Fruit fly (Drosophila melanogaster) whole organism, embryonic: ENCODE results near the gene CG32413.

ENCODE experiments used
- Adf1 ChIP-seq: fragments of 200-800 bp; sonication (Bioruptor generic); IDR thresholded peaks from 2 replicates; pipeline ENCODE4 v1.3.6; 2022; ENCODE audit warnings: missing biosample characterization, missing genetic modification characterization
- Atf3 ChIP-seq: fragments of 200-800 bp; sonication (Bioruptor generic); optimal IDR thresholded peaks from 3 replicates; lab custom pipeline; 2016; ENCODE audit warnings: missing biosample characterization, missing genetic modification characterization
- B-H1 ChIP-seq: fragments of 200-800 bp; sonication (Bioruptor generic); IDR thresholded peaks from 3 replicates; pipeline ENCODE4 v1.3.6; 2022; ENCODE audit warnings: missing biosample characterization, missing genetic modification characterization
- CG10209 ChIP-seq: fragments of 200-800 bp; sonication (Bioruptor generic); optimal IDR thresholded peaks from 3 replicates; lab custom pipeline; 2017; ENCODE audit warnings: missing biosample characterization, mild to moderate bottlenecking, missing genetic modification characterization, missing genetic modification reagents
- CG10274 ChIP-seq: fragments of 200-800 bp; sonication (Bioruptor generic); optimal IDR thresholded peaks from 3 replicates; lab custom pipeline; 2017; ENCODE audit warnings: missing biosample characterization, mild to moderate bottlenecking, missing genetic modification characterization
- CG11696 ChIP-seq: fragments of 200-800 bp; sonication (Bioruptor generic); IDR thresholded peaks from 2 replicates; pipeline ENCODE4 v1.3.6; 2022; ENCODE audit warnings: missing biosample characterization, missing genetic modification characterization
- CG12071 ChIP-seq: fragments of 200-800 bp; sonication (Bioruptor generic); optimal IDR thresholded peaks from 3 replicates; lab custom pipeline; 2018; ENCODE audit warnings: missing biosample characterization, mild to moderate bottlenecking, missing genetic modification characterization
- CG12744 ChIP-seq: fragments of 200-800 bp; sonication (Bioruptor generic); optimal IDR thresholded peaks from 2 replicates; lab custom pipeline; 2016; ENCODE audit warnings: missing biosample characterization, missing genetic modification characterization
- CG13287 ChIP-seq: fragments of 200-800 bp; sonication (Bioruptor generic); IDR thresholded peaks from 2 replicates; pipeline ENCODE4 v1.3.6; 2022; ENCODE audit warnings: missing biosample characterization, missing genetic modification characterization; ENCODE audit not compliant: partially characterized antibody
- CG14710 ChIP-seq: fragments of 200-800 bp; sonication (Bioruptor generic); optimal IDR thresholded peaks from 3 replicates; lab custom pipeline; 2019; ENCODE audit warnings: missing biosample characterization, mild to moderate bottlenecking, missing genetic modification characterization, moderate library complexity
- CG15011 ChIP-seq: fragments of 200-800 bp; sonication (Bioruptor generic); optimal IDR thresholded peaks from 3 replicates; lab custom pipeline; 2018; ENCODE audit warnings: missing biosample characterization, mild to moderate bottlenecking, missing genetic modification characterization
- CG15479 ChIP-seq: fragments of 200-800 bp; sonication (Bioruptor generic); optimal IDR thresholded peaks from 3 replicates; lab custom pipeline; 2019; ENCODE audit warnings: missing biosample characterization, mild to moderate bottlenecking, missing genetic modification characterization, moderate library complexity
- CG15514 ChIP-seq: fragments of 200-800 bp; sonication (Bioruptor generic); optimal IDR thresholded peaks from 3 replicates; lab custom pipeline; 2017; ENCODE audit warnings: missing biosample characterization, missing genetic modification characterization, mild to moderate bottlenecking, moderate library complexity, missing genetic modification reagents
- CG16813 ChIP-seq: fragments of 200-800 bp; sonication (Bioruptor generic); IDR thresholded peaks from 3 replicates; pipeline ENCODE4 v1.3.6; 2022; ENCODE audit warnings: missing biosample characterization, missing genetic modification characterization; ENCODE audit not compliant: partially characterized antibody
- CG17186 ChIP-seq: fragments of 200-800 bp; sonication (Bioruptor generic); optimal IDR thresholded peaks from 3 replicates; lab custom pipeline; 2017; ENCODE audit warnings: missing biosample characterization, missing genetic modification reagents, missing genetic modification characterization
- CG17612 ChIP-seq: fragments of 200-800 bp; sonication (Bioruptor generic); IDR thresholded peaks from 2 replicates; pipeline ENCODE4 v1.3.6; 2022; ENCODE audit warnings: missing biosample characterization, missing genetic modification characterization
- CG18476 ChIP-seq: fragments of 200-800 bp; sonication (Bioruptor generic); optimal IDR thresholded peaks from 2 replicates; lab custom pipeline; 2016; ENCODE audit warnings: missing biosample characterization, mild to moderate bottlenecking, missing genetic modification characterization
- CG4328 ChIP-seq: fragments of 200-800 bp; sonication (Bioruptor generic); optimal IDR thresholded peaks from 3 replicates; lab custom pipeline; 2017; ENCODE audit warnings: missing biosample characterization, missing genetic modification reagents, missing genetic modification characterization
- CG6791 ChIP-seq: fragments of 200-800 bp; sonication (Bioruptor generic); IDR thresholded peaks from 3 replicates; pipeline ENCODE4 v1.3.6; 2022; ENCODE audit warnings: missing biosample characterization, missing genetic modification characterization; ENCODE audit not compliant: partially characterized antibody
- CG7556 ChIP-seq: fragments of 200-800 bp; sonication (Bioruptor generic); optimal IDR thresholded peaks from 2 replicates; lab custom pipeline; 2017; ENCODE audit warnings: missing biosample characterization, mild to moderate bottlenecking, missing genetic modification characterization
- CG8290 ChIP-seq, 3 experiments: fragments of 200-800 bp; sonication (Bioruptor generic); optimal IDR thresholded peaks; 2 replicates each; lab custom pipeline; 2016 to 2019; ENCODE audit warnings: missing biosample characterization in 3 of 3, missing genetic modification characterization in 3 of 3, mild to moderate bottlenecking in 2 of 3, moderate library complexity in 1 of 3
- CG9215 ChIP-seq: fragments of 200-800 bp; sonication (Bioruptor generic); IDR thresholded peaks from 2 replicates; pipeline ENCODE4 v1.3.6; 2022; ENCODE audit warnings: missing biosample characterization, missing genetic modification characterization
- CG9727 ChIP-seq: fragments of 200-800 bp; sonication (Bioruptor generic); optimal IDR thresholded peaks from 3 replicates; lab custom pipeline; 2017; ENCODE audit warnings: missing biosample characterization, mild to moderate bottlenecking, missing genetic modification characterization
- Ets97D ChIP-seq: fragments of 200-800 bp; sonication (Bioruptor generic); optimal IDR thresholded peaks from 3 replicates; lab custom pipeline; 2016; ENCODE audit warnings: missing biosample characterization, missing genetic modification characterization
- Gsc ChIP-seq: fragments of 200-800 bp; sonication (Bioruptor generic); IDR thresholded peaks from 2 replicates; pipeline ENCODE4 v1.3.6; 2022; ENCODE audit warnings: missing biosample characterization, missing genetic modification characterization
- HLH4C ChIP-seq: fragments of 200-800 bp; sonication (Bioruptor generic); IDR thresholded peaks from 3 replicates; pipeline ENCODE4 v1.3.6; 2022; ENCODE audit warnings: missing biosample characterization, missing genetic modification characterization; ENCODE audit not compliant: partially characterized antibody
- HLHmδ ChIP-seq: fragments of 200-800 bp; sonication (Bioruptor generic); optimal IDR thresholded peaks from 2 replicates; lab custom pipeline; 2018; ENCODE audit warnings: missing biosample characterization, mild to moderate bottlenecking, missing genetic modification characterization, moderate library complexity
- Hey ChIP-seq: fragments of 200-800 bp; sonication (Bioruptor generic); optimal IDR thresholded peaks from 3 replicates; lab custom pipeline; 2018; ENCODE audit warnings: missing biosample characterization, mild to moderate bottlenecking, missing genetic modification characterization
- Hmx ChIP-seq: fragments of 200-800 bp; sonication (Bioruptor generic); optimal IDR thresholded peaks from 2 replicates; lab custom pipeline; 2016; ENCODE audit warnings: missing biosample characterization, missing genetic modification characterization
- Lpt ChIP-seq: fragments of >200 bp; optimal IDR thresholded peaks from 2 replicates; lab custom pipeline; 2018; ENCODE audit warnings: missing biosample characterization, missing genetic modification characterization
- Mrtf ChIP-seq: fragments of 200-800 bp; sonication (Bioruptor generic); IDR thresholded peaks from 3 replicates; pipeline ENCODE4 v1.3.6; 2022; ENCODE audit warnings: missing biosample characterization, missing genetic modification characterization
- Usf ChIP-seq: fragments of 200-800 bp; sonication (Bioruptor generic); optimal IDR thresholded peaks from 2 replicates; lab custom pipeline; 2017; ENCODE audit warnings: missing genotype, missing biosample characterization, missing genetic modification characterization
- Xbp1 ChIP-seq: fragments of 200-800 bp; sonication (Bioruptor generic); optimal IDR thresholded peaks from 3 replicates; lab custom pipeline; 2016; ENCODE audit warnings: missing biosample characterization, mild to moderate bottlenecking, missing genetic modification characterization
- bab2 ChIP-seq: fragments of 200-800 bp; sonication (Bioruptor generic); optimal IDR thresholded peaks from 2 replicates; lab custom pipeline; 2016; ENCODE audit warnings: missing biosample characterization, missing genetic modification characterization
- bsh ChIP-seq, 2 experiments: fragments of 200-800 bp; sonication (Bioruptor generic); optimal IDR thresholded peaks; 2 replicates each; lab custom pipeline; 2017 to 2018; ENCODE audit warnings: mild to moderate bottlenecking in 2 of 2, missing biosample characterization in 2 of 2, missing genetic modification characterization in 2 of 2, moderate library complexity in 1 of 2
- chn ChIP-seq: fragments of 200-800 bp; sonication (Bioruptor generic); optimal IDR thresholded peaks from 2 replicates; lab custom pipeline; 2016; ENCODE audit warnings: missing biosample characterization, missing genetic modification characterization
- crp ChIP-seq, 2 experiments: fragments of 200-800 bp; sonication (Bioruptor generic); optimal IDR thresholded peaks; 2 replicates in 1 of 2; 3 replicates in 1 of 2; lab custom pipeline; 2017; ENCODE audit warnings: missing biosample characterization in 2 of 2, missing genetic modification characterization in 2 of 2, mild to moderate bottlenecking in 1 of 2, moderate library complexity in 1 of 2
- emc ChIP-seq: fragments of 200-800 bp; sonication (Bioruptor generic); optimal IDR thresholded peaks from 2 replicates; lab custom pipeline; 2016; ENCODE audit warnings: missing biosample characterization, missing genetic modification characterization
- ewg ChIP-seq: fragments of 200-800 bp; sonication (Bioruptor generic); optimal IDR thresholded peaks from 3 replicates; lab custom pipeline; 2017; ENCODE audit warnings: mild to moderate bottlenecking, missing biosample characterization, missing genetic modification reagents, missing genetic modification characterization
- fd3F ChIP-seq: fragments of 200-800 bp; sonication (Bioruptor generic); optimal IDR thresholded peaks from 2 replicates; lab custom pipeline; 2018; ENCODE audit warnings: missing biosample characterization, mild to moderate bottlenecking, missing genetic modification characterization, moderate library complexity
- gem ChIP-seq: fragments of 200-800 bp; sonication (Bioruptor generic); optimal IDR thresholded peaks from 2 replicates; lab custom pipeline; 2019; ENCODE audit warnings: missing biosample characterization, mild to moderate bottlenecking, missing genetic modification characterization, moderate library complexity
- ham ChIP-seq: fragments of 200-800 bp; sonication (Bioruptor generic); IDR thresholded peaks from 2 replicates; pipeline ENCODE4 v1.3.6; 2022; ENCODE audit warnings: missing biosample characterization, missing genetic modification characterization
- ken ChIP-seq: fragments of 200-800 bp; sonication (Bioruptor generic); IDR thresholded peaks from 3 replicates; pipeline ENCODE4 v1.3.6; 2022; ENCODE audit warnings: missing biosample characterization, missing genetic modification characterization
- maf-S ChIP-seq: fragments of 200-800 bp; sonication (Bioruptor generic); optimal IDR thresholded peaks from 2 replicates; lab custom pipeline; 2016; ENCODE audit warnings: missing biosample characterization, missing genetic modification characterization
- mirr ChIP-seq: fragments of 200-800 bp; sonication (Bioruptor generic); optimal IDR thresholded peaks from 3 replicates; lab custom pipeline; 2018; ENCODE audit warnings: missing biosample characterization, mild to moderate bottlenecking, missing genetic modification characterization
- nerfin-2 ChIP-seq: fragments of 200-800 bp; sonication (Bioruptor generic); IDR thresholded peaks from 2 replicates; pipeline ENCODE4 v1.3.6; 2022; ENCODE audit warnings: missing biosample characterization, missing genetic modification characterization; ENCODE audit not compliant: partially characterized antibody
- phol ChIP-seq: fragments of 200-800 bp; sonication (Bioruptor generic); optimal IDR thresholded peaks from 3 replicates; lab custom pipeline; 2018; ENCODE audit warnings: missing biosample characterization, mild to moderate bottlenecking, missing genetic modification characterization, moderate library complexity
- sens ChIP-seq: fragments of 200-800 bp; sonication (Bioruptor generic); peaks from one replicate; lab custom pipeline; 2016; ENCODE audit warnings: missing biosample characterization, missing genetic modification characterization
- shn ChIP-seq: fragments of 200-800 bp; sonication (Bioruptor generic); optimal IDR thresholded peaks from 3 replicates; lab custom pipeline; 2016; ENCODE audit warnings: missing biosample characterization, missing genetic modification characterization
- vvl ChIP-seq: fragments of 200-800 bp; sonication (Bioruptor generic); IDR thresholded peaks from 2 replicates; pipeline ENCODE4 v1.3.6; 2022; ENCODE audit warnings: missing biosample characterization, missing genetic modification characterization
- z ChIP-seq: fragments of 200-800 bp; sonication (Bioruptor generic); IDR thresholded peaks from 3 replicates; pipeline ENCODE4 v1.3.6; 2022; ENCODE audit warnings: missing biosample characterization, missing genetic modification characterization

The CG32413 gene

DNA sequence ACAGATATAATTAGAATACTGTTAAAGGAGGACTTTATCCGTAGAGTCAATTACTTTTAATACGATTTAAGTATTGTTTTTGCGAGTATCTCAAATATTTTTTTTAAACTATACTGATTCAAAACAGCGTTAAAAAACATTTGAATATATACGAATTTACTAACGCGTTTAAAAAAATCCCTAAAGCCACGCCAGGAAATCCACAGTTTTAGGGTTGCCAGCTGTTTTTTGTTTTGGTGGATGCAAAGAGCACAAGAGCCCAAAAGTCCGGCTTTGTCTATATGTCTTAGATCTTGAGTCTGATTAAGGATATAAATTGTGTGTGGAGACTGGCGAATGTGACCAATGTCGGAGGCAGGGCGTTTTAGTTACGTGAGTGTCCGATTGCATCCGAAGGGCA, 23.7 kb upstream of the CG32413 start (continued):
- TF ChIP-seq Atf3 = no peak
- TF ChIP-seq vvl (GFP tag; lab: Robert Waterston, UW) = no peak
- TF ChIP-seq Xbp1 (GFP tag; lab: Kevin White, UChicago) = no peak
- no peak for TF ChIP-seq CG16813 (GFP tag; lab: Robert Waterston, UW)
- no peak for TF ChIP-seq CG6791 (GFP tag; lab: Robert Waterston, UW)
- TF ChIP-seq phol = peak; percentile 24
- no peak for TF ChIP-seq maf-S (GFP tag; lab: Kevin White, UChicago)
- no peak for TF ChIP-seq CG4328 (GFP tag; lab: Kevin White, UChicago)
- TF ChIP-seq HLH4C = no peak
- TF ChIP-seq CG17612 (GFP tag; lab: Robert Waterston, UW) = no peak
- no peak for TF ChIP-seq Lpt (GFP tag; lab: Kevin White, UChicago)
- no peak for TF ChIP-seq CG15011 (GFP tag; lab: Kevin White, UChicago)
- no peak for TF ChIP-seq CG11696
- peak; percentile 87 for TF ChIP-seq CG15514
- TF ChIP-seq CG17186 (GFP tag; lab: Kevin White, UChicago) = no peak
- no peak for TF ChIP-seq CG15479 (GFP tag; lab: Kevin White, UChicago)
- TF ChIP-seq bsh (GFP tag; optimal IDR thresholded peaks at IDR 0.05; lab: Kevin White, UChicago) = no peak
- TF ChIP-seq ewg = no peak
- TF ChIP-seq CG10209 (GFP tag; lab: Kevin White, UChicago) = no peak
- TF ChIP-seq Hmx (GFP tag; lab: Kevin White, UChicago) = no peak
- TF ChIP-seq Usf (GFP tag; lab: Kevin White, UChicago) = no peak
- TF ChIP-seq nerfin-2 = no peak
- no peak for TF ChIP-seq ken (GFP tag; lab: Robert Waterston, UW)
- no peak for TF ChIP-seq z
- TF ChIP-seq gem (tag; lab: Kevin White, UChicago) = no peak
- peak; percentile 78 for TF ChIP-seq sens (GFP tag; lab: Kevin White, UChicago)
- no peak for TF ChIP-seq mirr (GFP tag; lab: Kevin White, UChicago)
- peak; percentile 3 for TF ChIP-seq CG8290 (GFP tag; optimal IDR thresholded peaks at IDR 0.05; lab: Kevin White, UChicago)
- TF ChIP-seq CG8290 (tag; optimal IDR thresholded peaks at IDR 0.05; lab: Kevin White, UChicago) = no peak
- TF ChIP-seq CG18476 (GFP tag; lab: Kevin White, UChicago) = no peak
- TF ChIP-seq HLHmδ (GFP tag; lab: Kevin White, UChicago) = no peak
- TF ChIP-seq CG9215 (GFP tag; lab: Robert Waterston, UW) = no peak
- TF ChIP-seq CG12744 (GFP tag; lab: Kevin White, UChicago) = no peak
- TF ChIP-seq chn (GFP tag; lab: Kevin White, UChicago) = no peak
- no peak for TF ChIP-seq CG10274 (GFP tag; lab: Kevin White, UChicago)
- no peak for TF ChIP-seq Mrtf (GFP tag; lab: Robert Waterston, UW)
- TF ChIP-seq shn = no peak
- TF ChIP-seq CG7556 (GFP tag; lab: Kevin White, UChicago) = no peak
- no peak for TF ChIP-seq CG12071
- no peak for TF ChIP-seq emc (GFP tag; lab: Kevin White, UChicago)
- TF ChIP-seq Ets97D (GFP tag; lab: Kevin White, UChicago) = no peak
- TF ChIP-seq crp (GFP tag; optimal IDR thresholded peaks at IDR 0.05; lab: Kevin White, UChicago) = peak in 1 of 2 experiments; percentile 33
- TF ChIP-seq Adf1 (GFP tag; lab: Robert Waterston, UW) = no peak
- TF ChIP-seq ham = no peak
- TF ChIP-seq B-H1 (GFP tag; lab: Robert Waterston, UW) = no peak
- TF ChIP-seq bab2 (GFP tag; lab: Kevin White, UChicago) = no peak
- peak; percentile 13; the same call in 1 of the 2 replicates for TF ChIP-seq CG13287
- TF ChIP-seq Hey = no peak
- no peak for TF ChIP-seq fd3F (GFP tag; lab: Kevin White, UChicago)
- no peak for TF ChIP-seq CG9727 (GFP tag; lab: Kevin White, UChicago)
- no peak for TF ChIP-seq Gsc (GFP tag; lab: Robert Waterston, UW)
- peak; percentile 8 for TF ChIP-seq CG14710
